Worm (Caenorhabditis elegans) whole organism, L4/young adult: Measurements from ENCODE around the gene K06H6.5.

Experiments used
- W03F9.2 ChIP-seq: fragments of 150-350 bp; optimal IDR thresholded peaks from 2 replicates; lab custom pipeline; 2014; ENCODE audit warnings: missing biosample characterization, missing genetic modification characterization
- dao-5 ChIP-seq: sonication (generic microtip); optimal IDR thresholded peaks from 2 replicates; lab custom pipeline; 2016; ENCODE audit warnings: missing genotype, missing genetic modification characterization, moderate library complexity, missing compliant biosample characterization
- him-1 ChIP-seq: sonication (generic microtip); optimal IDR thresholded peaks from 2 replicates; lab custom pipeline; 2016; ENCODE audit warnings: missing genotype, missing genetic modification reagents, missing genetic modification characterization, missing compliant biosample characterization

- no peak for TF ChIP-seq him-1 (tag; lab: Kevin White, UChicago)
- TF ChIP-seq W03F9.2 (tag; lab: Kevin White, UChicago): no peak
- TF ChIP-seq dao-5: no peak
Observed at ce11 chrV:581616-582015, 5.4 kb downstream of the K06H6.5 start, which contains the start of gene nstp-7.
